Worm (Caenorhabditis elegans) whole organism, dauer: ENCODE data around the gene ntl-4.

Experiments used
- unc-62 ChIP-seq: sonication (generic microtip); optimal IDR thresholded peaks from 2 replicates; lab custom pipeline; 2017; ENCODE audit warnings: missing biosample characterization, missing genetic modification reagents, missing genetic modification characterization

The ntl-4 gene

ce11 chrIV:7910197-7910735 is at the start of gene ntl-4, which contains the start of gene npp-27:
TSS of gene ntl-4 (plus strand) at chrIV:7910575.
TSS of gene npp-27 (minus strand) at chrIV:7910247.
- TF ChIP-seq unc-62 (GFP tag; lab: Kevin White, UChicago), result no peak

ce11 chrIV:7868607-7869006 is 41.8 kb upstream of the ntl-4 start, which contains the start of gene flp-10:
TSS of gene flp-10 (plus strand) at chrIV:7868907.
- no peak for TF ChIP-seq unc-62 (GFP tag; lab: Kevin White, UChicago)

DNA sequence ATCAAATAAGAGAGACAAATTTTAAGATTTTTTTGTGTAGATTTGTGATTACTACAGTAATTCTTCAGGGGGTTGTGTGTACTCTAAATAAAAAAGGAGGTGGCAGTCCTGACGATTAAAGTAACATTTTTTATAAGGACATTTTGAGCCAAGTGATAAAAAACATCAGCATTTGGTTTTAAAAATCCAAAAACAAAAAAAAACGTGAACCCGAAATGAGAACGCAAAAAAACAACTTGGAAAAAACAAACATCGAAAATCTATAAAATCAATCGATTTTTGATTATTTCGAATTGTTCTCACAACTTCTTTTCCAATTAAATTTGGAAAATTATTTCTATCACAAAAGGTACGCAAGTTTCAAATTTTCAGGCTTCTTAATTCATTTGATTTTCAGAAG is 39.9 kb upstream of the ntl-4 start, which contains the start of gene T06C10.3:
Gene T06C10.3 (plus strand): TSS at position 301 of the 400 bp plus-strand sequence.
- no peak for TF ChIP-seq unc-62 (GFP tag; lab: Kevin White, UChicago)

ce11 chrIV:7877255-7877654 is 33.1 kb upstream of the ntl-4 start:
- TF ChIP-seq unc-62 (GFP tag; lab: Kevin White, UChicago), result no peak

ce11 chrIV:7877781-7878180 is 32.6 kb upstream of the ntl-4 start, which contains the start of gene kin-26:
TSS of gene kin-26 (minus strand) at chrIV:7877881.
- no peak for TF ChIP-seq unc-62 (GFP tag; lab: Kevin White, UChicago)

- no peak for TF ChIP-seq unc-62 (GFP tag; lab: Kevin White, UChicago)
Measured at ce11 chrIV:7879017-7879416, 31.4 kb upstream of the ntl-4 start, which contains the start of gene srt-73. TSS of gene srt-73 (plus strand) at chrIV:7879317.

DNA sequence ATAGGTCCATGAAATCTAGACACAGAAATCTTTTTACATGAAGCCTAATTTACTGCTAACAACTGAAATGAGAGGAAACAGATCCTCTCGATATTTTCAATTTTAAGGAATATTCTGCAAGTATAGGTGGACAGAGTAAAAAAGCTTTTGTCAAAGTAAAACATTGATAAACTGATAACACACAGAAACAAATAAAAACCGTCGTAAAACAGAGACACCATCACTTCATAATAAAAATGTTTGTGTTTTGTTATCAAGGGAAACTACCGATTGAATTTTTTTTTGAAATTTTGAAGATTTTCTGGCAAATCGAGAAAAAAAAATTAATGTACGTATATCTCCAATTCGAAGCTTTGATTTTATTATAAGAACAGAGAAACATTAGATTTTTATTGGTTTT is 29.2 kb upstream of the ntl-4 start:
- no peak for TF ChIP-seq unc-62 (GFP tag; lab: Kevin White, UChicago)

DNA sequence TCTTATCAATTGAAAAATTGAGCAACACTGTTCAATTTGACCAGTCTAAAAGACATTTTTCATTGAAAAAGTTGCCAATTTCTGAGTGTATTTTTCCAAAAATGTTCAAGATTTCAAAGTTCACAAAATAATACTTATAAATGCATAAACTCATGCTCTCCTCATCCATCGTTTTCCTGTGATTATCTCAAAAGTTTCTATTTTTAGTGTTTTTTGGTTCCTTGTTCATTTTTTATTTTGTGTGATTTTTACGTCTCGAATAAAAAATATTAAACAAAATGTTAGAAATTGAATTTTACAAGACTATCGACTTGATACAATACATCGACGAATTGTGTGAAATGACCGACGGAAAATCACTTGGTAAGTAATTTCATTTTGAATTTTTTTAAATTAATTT is 28.6 kb upstream of the ntl-4 start, which contains the start of gene atic-1:
Gene atic-1 (plus strand): TSS at position 301 of the 400 bp plus-strand sequence.
- no peak for TF ChIP-seq unc-62 (GFP tag; lab: Kevin White, UChicago)

ce11 chrIV:7897443-7897842 is 12.9 kb upstream of the ntl-4 start, which contains the start of gene ilys-4:
TSS of gene ilys-4 (minus strand) at chrIV:7897543.
- no peak for TF ChIP-seq unc-62 (GFP tag; lab: Kevin White, UChicago)

DNA sequence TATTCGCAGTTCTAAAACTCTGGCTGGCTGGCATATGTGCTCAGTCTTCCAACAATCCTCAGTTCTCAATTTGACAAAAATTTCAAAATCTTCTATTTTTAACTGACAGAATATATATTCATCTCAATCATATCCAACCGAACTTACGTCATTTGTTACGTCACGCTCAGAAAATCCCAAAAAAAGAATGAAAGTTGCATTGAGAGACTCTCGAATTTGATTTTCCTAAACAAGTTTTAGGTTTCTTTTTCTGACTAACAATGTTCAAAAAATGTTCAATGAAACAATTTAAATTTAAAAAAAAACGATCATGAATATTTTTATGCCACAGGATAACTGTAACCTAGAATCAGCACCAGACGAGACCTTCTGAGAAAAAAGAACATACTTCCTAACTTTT is 12.4 kb upstream of the ntl-4 start:
- no peak for TF ChIP-seq unc-62 (GFP tag; lab: Kevin White, UChicago)

ce11 chrIV:7898489-7898888 is 11.9 kb upstream of the ntl-4 start:
- TF ChIP-seq unc-62 (GFP tag; lab: Kevin White, UChicago), result no peak

ce11 chrIV:7902221-7902904 is 8.0 kb upstream of the ntl-4 start, which contains the start of gene arp-11:
TSS of gene arp-11 (minus strand) at chrIV:7902271.
- no peak for TF ChIP-seq unc-62 (GFP tag; lab: Kevin White, UChicago)

- TF ChIP-seq unc-62 (GFP tag; lab: Kevin White, UChicago), result no peak
Measured at ce11 chrIV:7903359-7903758, 7.0 kb upstream of the ntl-4 start, which contains the start of gene C49H3.6. TSS of gene C49H3.6 (plus strand) at chrIV:7903738.

- no peak for TF ChIP-seq unc-62 (GFP tag; lab: Kevin White, UChicago)
Measured at ce11 chrIV:7906643-7907042, 3.7 kb upstream of the ntl-4 start.

- no peak for TF ChIP-seq unc-62 (GFP tag; lab: Kevin White, UChicago)
Measured at ce11 chrIV:7909455-7910141, 777 bp upstream of the ntl-4 start.

DNA sequence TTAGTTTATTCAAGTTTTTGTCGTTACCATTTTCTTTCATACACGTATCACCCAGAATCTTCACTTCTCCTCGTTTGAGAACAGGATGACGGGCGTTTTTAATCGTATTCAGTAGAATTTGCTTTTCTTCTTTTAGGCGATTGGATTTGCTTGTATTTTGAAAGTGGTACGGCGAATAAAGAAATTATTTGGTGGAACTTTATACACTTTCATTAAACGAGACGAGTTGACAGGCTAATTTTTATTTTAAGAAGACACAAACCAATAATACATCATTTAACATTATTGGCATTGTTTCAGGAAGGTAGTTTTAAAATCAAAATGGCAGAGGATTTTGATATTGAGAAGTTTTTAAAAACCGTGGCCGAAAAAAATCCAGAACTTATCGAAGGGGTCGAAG is 4.6 kb downstream of the ntl-4 start, which contains the start of gene C49H3.4:
Gene C49H3.4 (plus strand): TSS at position 301 of the 400 bp plus-strand sequence.
- TF ChIP-seq unc-62 (GFP tag; lab: Kevin White, UChicago), result no peak
